Worm (Caenorhabditis elegans): Measurements from ENCODE around the gene W02F12.2.

Gene W02F12.2

DNA sequence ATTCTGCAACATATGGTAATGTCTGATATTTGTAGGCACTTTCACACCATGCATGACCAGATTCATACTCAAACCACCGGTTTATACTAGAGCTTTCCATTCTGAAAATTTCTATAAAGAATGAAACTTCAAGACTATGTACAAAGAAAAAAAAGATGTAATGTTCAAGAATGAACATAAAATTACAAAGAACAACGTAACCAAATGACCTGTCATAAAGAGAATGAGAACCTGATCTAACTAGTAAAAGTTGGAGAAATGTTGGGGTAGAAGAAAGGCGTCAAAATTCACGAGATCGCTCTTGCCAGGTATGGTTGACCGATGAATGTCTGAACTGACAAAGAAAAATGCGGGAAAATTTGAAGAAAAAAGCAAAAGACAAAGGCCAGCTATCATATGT lies at the start of gene W02F12.2:
Gene W02F12.2 (minus strand): TSS at position 101 of the 400 bp plus-strand sequence.
- no peak for TF ChIP-seq ztf-23 (GFP tag; IDR thresholded peaks at IDR 0.05)
- TF ChIP-seq flt-1 (GFP tag; IDR thresholded peaks at IDR 0.05) = no peak
- TF ChIP-seq ref-1 (GFP tag; conservative IDR thresholded peaks at IDR 0.05) = no peak
- no peak for TF ChIP-seq klf-2 (GFP tag; conservative IDR thresholded peaks at IDR 0.05)
- TF ChIP-seq cog-1 (tag; optimal IDR thresholded peaks at IDR 0.05) = no peak
- TF ChIP-seq ztf-29 (GFP tag; IDR thresholded peaks at IDR 0.05) = no peak
- no peak for TF ChIP-seq tab-1 (GFP tag; IDR thresholded peaks at IDR 0.05)
- TF ChIP-seq T22C8.4 (GFP tag; IDR thresholded peaks at IDR 0.05) = no peak
- no peak for TF ChIP-seq med-1 (GFP tag; optimal IDR thresholded peaks at IDR 0.05; ENCODE audit: insufficient read depth)

DNA sequence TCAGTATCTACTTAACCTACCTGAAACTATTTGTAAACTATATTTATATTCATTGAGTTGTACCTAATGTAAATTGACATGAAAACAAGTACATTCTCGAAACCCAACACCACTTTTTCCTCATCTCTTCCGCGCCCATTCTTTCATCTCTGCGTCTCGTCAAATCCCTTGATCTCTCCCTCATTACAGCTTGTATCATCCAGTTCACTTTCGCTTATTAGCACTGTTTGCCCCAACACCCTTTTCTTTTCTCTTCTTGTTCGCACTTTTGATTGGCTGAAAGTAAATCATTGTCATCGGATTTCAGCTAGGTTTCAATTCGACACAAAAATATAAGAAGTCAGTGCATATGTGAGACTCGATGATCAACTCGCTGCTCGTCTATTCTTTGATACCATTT lies 47.3 kb upstream of the W02F12.2 start, which contains the start of gene T25F10.3:
Gene T25F10.3 (plus strand): TSS at position 308 of the 400 bp plus-strand sequence.
- TF ChIP-seq klf-2 (GFP tag; conservative IDR thresholded peaks at IDR 0.05) (no peak), ref-1 (GFP tag; conservative IDR thresholded peaks at IDR 0.05) (no peak), ztf-23 (GFP tag; IDR thresholded peaks at IDR 0.05) (no peak), ztf-29 (GFP tag; IDR thresholded peaks at IDR 0.05) (no peak), cog-1 (tag; optimal IDR thresholded peaks at IDR 0.05) (no peak), flt-1 (GFP tag; IDR thresholded peaks at IDR 0.05) (no peak), med-1 (GFP tag; optimal IDR thresholded peaks at IDR 0.05; ENCODE audit: insufficient read depth) (no peak), T22C8.4 (GFP tag; IDR thresholded peaks at IDR 0.05) (no peak), tab-1 (GFP tag; IDR thresholded peaks at IDR 0.05) (no peak)

DNA sequence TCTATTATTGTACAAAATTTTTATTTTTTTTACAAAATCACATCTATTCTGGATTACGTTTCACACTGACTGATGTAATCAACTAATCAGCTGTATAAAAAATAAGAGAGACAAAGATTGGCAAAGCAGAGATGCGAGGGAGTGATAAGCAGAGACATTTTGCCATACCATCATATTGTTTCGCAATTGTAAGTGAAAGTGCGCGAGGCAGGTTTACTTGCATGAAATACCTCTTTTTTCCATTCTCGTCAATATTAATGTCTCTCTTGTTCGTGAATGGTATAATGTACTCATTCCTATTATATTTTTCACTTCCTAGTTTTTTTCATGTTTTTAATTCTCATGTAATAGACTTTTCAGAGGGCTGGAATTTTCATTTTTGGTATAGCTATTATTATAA lies 39.4 kb upstream of the W02F12.2 start:
- TF ChIP-seq T22C8.4 (GFP tag; IDR thresholded peaks at IDR 0.05) (no peak), cog-1 (tag; optimal IDR thresholded peaks at IDR 0.05) (no peak), flt-1 (GFP tag; IDR thresholded peaks at IDR 0.05) (no peak), klf-2 (GFP tag; conservative IDR thresholded peaks at IDR 0.05) (no peak), tab-1 (GFP tag; IDR thresholded peaks at IDR 0.05) (no peak), med-1 (GFP tag; optimal IDR thresholded peaks at IDR 0.05; ENCODE audit: insufficient read depth) (no peak), ref-1 (GFP tag; conservative IDR thresholded peaks at IDR 0.05) (no peak), ztf-29 (GFP tag; IDR thresholded peaks at IDR 0.05) (no peak), ztf-23 (GFP tag; IDR thresholded peaks at IDR 0.05) (no peak)

DNA sequence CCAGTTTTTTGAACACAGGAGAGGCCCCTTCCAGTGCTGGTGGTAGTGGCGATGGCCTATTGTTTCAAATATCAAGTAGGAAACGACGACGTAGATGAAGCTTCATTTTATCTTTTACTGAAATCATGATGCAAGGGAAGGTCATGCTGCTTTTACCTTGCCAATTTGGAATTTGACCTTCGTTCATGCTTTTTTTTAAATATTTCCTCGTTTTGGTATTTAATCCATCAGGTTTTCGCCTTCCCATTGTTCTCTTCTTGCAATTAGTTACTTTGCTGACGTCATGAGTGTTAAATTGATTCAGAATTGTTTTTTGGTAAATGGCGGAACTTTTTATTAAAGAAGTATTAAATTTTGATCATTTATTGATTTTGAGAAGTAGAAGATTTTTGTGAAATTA lies 38.7 kb upstream of the W02F12.2 start:
- TF ChIP-seq flt-1 (GFP tag; IDR thresholded peaks at IDR 0.05) (no peak), klf-2 (GFP tag; conservative IDR thresholded peaks at IDR 0.05) (no peak), cog-1 (tag; optimal IDR thresholded peaks at IDR 0.05) (no peak), med-1 (GFP tag; optimal IDR thresholded peaks at IDR 0.05; ENCODE audit: insufficient read depth) (no peak)

DNA sequence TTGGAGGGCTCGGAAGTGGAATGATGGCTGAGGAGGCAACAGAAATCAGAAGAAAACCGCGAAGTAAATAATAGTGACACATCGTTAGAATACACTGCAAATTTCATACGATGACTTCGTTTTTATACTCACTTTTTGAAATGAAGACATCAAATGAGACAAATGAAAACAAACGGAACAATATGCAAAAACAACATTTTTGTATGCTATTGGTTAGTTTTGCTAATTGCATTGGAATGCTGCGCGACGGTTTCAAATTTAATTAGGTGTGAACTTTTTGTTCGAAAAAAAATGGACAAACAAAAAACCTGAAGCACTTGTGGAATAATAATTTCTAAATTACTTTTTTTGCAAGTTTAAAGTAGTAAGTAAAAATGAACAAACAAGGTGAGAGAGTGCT lies 35.5 kb upstream of the W02F12.2 start, which contains the start of gene grl-8:
Gene grl-8 (minus strand): TSS at position 101 of the 400 bp plus-strand sequence.
- TF ChIP-seq ztf-29 (GFP tag; IDR thresholded peaks at IDR 0.05) (no peak), med-1 (GFP tag; optimal IDR thresholded peaks at IDR 0.05; ENCODE audit: insufficient read depth) (no peak), tab-1 (GFP tag; IDR thresholded peaks at IDR 0.05) (no peak)

DNA sequence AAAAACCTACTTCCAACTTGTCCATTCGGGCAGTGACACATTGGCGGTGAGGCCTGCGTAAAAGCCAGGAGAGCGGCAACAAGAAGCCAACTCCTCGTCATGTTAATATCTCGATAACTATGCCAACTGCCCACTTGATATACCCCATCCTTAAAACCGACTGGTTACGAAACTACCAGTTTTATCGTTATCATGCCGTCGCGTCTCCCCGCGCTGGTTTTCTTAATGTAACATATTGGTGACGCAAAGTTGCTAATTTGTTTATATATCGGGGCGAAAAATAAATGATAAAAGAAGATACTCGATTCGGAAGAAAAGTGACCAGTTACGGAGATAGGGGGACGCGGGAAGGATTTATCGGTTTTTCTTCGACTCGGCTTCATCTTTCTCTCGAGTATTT lies 34.1 kb upstream of the W02F12.2 start, which contains the start of gene grl-9:
Gene grl-9 (minus strand): TSS at position 101 of the 400 bp plus-strand sequence.
- TF ChIP-seq med-1 (GFP tag; optimal IDR thresholded peaks at IDR 0.05; ENCODE audit: insufficient read depth) (no peak), ztf-29 (GFP tag; IDR thresholded peaks at IDR 0.05) (no peak), ztf-23 (GFP tag; IDR thresholded peaks at IDR 0.05) (no peak), ref-1 (GFP tag; conservative IDR thresholded peaks at IDR 0.05) (no peak), cog-1 (tag; optimal IDR thresholded peaks at IDR 0.05) (no peak), T22C8.4 (GFP tag; IDR thresholded peaks at IDR 0.05) (no peak), tab-1 (GFP tag; IDR thresholded peaks at IDR 0.05) (no peak), klf-2 (GFP tag; conservative IDR thresholded peaks at IDR 0.05) (no peak), flt-1 (GFP tag; IDR thresholded peaks at IDR 0.05) (no peak)

DNA sequence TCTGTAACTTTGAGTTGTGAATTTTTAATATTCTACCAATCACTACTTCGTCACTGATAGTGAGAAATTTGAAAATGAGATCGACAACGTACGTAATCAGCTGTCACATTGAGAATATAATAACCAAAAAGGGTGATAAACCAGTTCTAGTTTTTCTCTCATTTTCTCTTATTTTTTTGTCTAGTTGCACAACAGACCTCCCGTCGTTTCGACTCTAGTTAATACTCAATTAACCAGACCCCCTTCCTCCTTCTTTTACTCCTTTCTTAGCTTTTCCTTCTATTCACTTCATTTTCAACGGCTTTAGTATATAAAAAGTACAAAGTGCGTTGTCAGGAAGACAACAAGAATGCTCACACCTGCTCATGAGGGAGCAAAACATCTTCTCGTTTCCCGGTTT lies 29.8 kb upstream of the W02F12.2 start, which contains the start of gene ZC487.1:
Gene ZC487.1 (plus strand): TSS at position 301 of the 400 bp plus-strand sequence.
- no peak for TF ChIP-seq T22C8.4 (GFP tag; IDR thresholded peaks at IDR 0.05)
- TF ChIP-seq flt-1 (GFP tag; IDR thresholded peaks at IDR 0.05) = no peak
- TF ChIP-seq ztf-29 (GFP tag; IDR thresholded peaks at IDR 0.05) = no peak
- TF ChIP-seq klf-2 (GFP tag; conservative IDR thresholded peaks at IDR 0.05) = no peak

DNA sequence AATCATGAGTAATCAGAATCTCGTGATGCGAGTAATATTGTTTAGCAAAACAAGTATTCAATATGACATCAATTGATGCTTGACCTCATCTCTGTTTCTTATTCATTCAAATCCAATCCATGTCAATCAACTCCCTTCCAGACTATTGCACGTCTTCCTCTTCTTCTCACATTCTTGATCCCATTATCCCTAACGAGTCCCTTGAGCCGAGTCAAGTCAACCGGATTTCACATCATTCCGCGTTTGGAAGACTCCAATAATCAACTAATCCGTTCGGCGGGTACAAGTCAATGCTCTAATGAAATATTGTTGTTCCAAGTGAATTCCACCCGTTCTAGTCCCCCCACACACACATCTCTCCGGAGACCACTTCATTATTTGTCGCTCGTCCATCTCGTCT lies 28.8 kb upstream of the W02F12.2 start:
- TF ChIP-seq klf-2 (GFP tag; conservative IDR thresholded peaks at IDR 0.05) (no peak), flt-1 (GFP tag; IDR thresholded peaks at IDR 0.05) (no peak), tab-1 (GFP tag; IDR thresholded peaks at IDR 0.05) (no peak), cog-1 (tag; optimal IDR thresholded peaks at IDR 0.05) (no peak), ref-1 (GFP tag; conservative IDR thresholded peaks at IDR 0.05) (no peak), ztf-29 (GFP tag; IDR thresholded peaks at IDR 0.05) (no peak), med-1 (GFP tag; optimal IDR thresholded peaks at IDR 0.05; ENCODE audit: insufficient read depth) (no peak), ztf-23 (GFP tag; IDR thresholded peaks at IDR 0.05) (no peak), T22C8.4 (GFP tag; IDR thresholded peaks at IDR 0.05) (no peak)

DNA sequence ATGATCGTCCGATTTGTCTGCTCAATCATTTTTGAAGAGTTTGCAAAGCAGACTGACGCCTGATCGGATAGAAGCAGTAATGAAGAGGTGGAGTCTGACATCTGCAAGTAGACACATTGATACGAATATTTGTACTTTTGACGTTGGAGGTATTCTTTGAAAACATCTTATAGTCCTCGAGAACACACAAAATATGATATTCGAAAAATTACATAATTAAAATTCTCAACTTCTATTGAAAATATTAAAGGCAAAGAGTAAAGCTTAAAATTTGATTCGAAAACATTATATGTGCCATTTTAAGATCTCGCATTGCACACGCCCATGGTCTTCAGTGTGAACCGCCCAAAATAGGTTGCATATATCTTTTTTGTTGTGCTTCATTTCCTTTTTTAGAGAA lies 24.9 kb upstream of the W02F12.2 start, which contains the start of gene ZC487.2:
Gene ZC487.2 (minus strand): TSS at position 101 of the 400 bp plus-strand sequence.
- TF ChIP-seq tab-1 (GFP tag; IDR thresholded peaks at IDR 0.05) (no peak), T22C8.4 (GFP tag; IDR thresholded peaks at IDR 0.05) (no peak), ref-1 (GFP tag; conservative IDR thresholded peaks at IDR 0.05) (no peak), ztf-23 (GFP tag; IDR thresholded peaks at IDR 0.05) (no peak), ztf-29 (GFP tag; IDR thresholded peaks at IDR 0.05) (no peak), flt-1 (GFP tag; IDR thresholded peaks at IDR 0.05) (no peak)

DNA sequence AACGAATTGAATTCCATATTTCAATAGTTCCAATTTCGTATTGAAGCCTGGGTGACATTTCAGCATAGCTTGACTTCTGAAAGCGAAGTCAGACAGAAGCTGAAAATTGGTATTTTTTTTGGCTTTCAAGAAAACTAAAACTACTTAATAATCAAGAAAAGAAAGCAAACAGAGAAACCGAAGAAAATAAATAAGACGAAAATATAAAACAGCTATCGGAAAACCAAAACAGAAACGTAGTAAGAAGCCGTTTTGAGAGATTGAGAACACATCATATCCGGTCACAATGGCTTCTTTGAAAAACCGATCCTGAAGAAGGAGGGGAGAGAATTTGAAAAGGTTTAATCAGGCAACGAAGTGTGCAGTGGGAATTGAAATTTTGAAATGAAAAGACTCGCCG lies 20.8 kb upstream of the W02F12.2 start, which contains the start of gene srg-30:
Gene srg-30 (minus strand): TSS at position 101 of the 400 bp plus-strand sequence.
- no peak for TF ChIP-seq ztf-23 (GFP tag; IDR thresholded peaks at IDR 0.05)
- TF ChIP-seq klf-2 (GFP tag; conservative IDR thresholded peaks at IDR 0.05) = no peak
- TF ChIP-seq ref-1 (GFP tag; conservative IDR thresholded peaks at IDR 0.05) = no peak
- no peak for TF ChIP-seq cog-1 (tag; optimal IDR thresholded peaks at IDR 0.05)
- no peak for TF ChIP-seq flt-1 (GFP tag; IDR thresholded peaks at IDR 0.05)
- TF ChIP-seq tab-1 (GFP tag; IDR thresholded peaks at IDR 0.05) = no peak

Data from whole organism, midembryonic.